Fruit fly (Drosophila melanogaster): ENCODE data around the gene ND-ACP.

- TF ChIP-seq cnc (optimal IDR thresholded peaks at IDR 0.05) (no peak), pad (GFP tag; optimal IDR thresholded peaks at IDR 0.05) (no peak), CG7101 (tag; optimal IDR thresholded peaks at IDR 0.05) (no peak), Crg-1 (GFP tag; optimal IDR thresholded peaks at IDR 0.05) (no peak), CG14711 (tag; optimal IDR thresholded peaks at IDR 0.05) (no peak), Hr96 (GFP tag; optimal IDR thresholded peaks at IDR 0.05) (no peak), kay (GFP tag; ENCODE audit: borderline replicate concordance) (no peak)
These were observed 48.4 kb downstream of the ND-ACP start for dm6 chr3L:1378098-1378645.
